Fruit fly (Drosophila melanogaster): ENCODE measurements around the gene Srp54.

DNA sequence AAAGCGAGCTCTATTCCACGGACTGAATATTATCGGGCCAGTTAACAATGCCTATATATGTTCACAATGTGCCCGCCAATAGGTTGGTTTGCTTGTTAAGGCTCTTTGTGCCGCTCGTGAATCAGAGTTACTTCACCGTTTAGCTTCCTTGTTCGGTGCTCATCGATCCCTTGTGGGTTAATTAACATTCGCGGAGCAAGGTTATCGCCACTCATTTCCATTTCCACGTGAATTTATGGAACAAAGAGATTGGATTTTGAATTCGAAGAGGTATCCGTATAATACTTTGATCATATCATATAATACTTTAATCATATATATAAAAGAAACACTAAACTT lies 35.8 kb downstream of the Srp54 start:
- TF ChIP-seq Doc3 (GFP tag; IDR thresholded peaks at IDR 0.05; ENCODE audit: partially characterized antibody) (no peak), yki (optimal IDR thresholded peaks at IDR 0.05) (no peak), CG3163 (GFP tag; optimal IDR thresholded peaks at IDR 0.05) (no peak), Dref (GFP tag; IDR thresholded peaks at IDR 0.05) (no peak), dmrt11E (tag; optimal IDR thresholded peaks at IDR 0.05) (no peak), MBD-R2 (GFP tag; IDR thresholded peaks at IDR 0.05) (no peak)

Measured in whole organism, embryonic.